Worm (Caenorhabditis elegans) whole organism, young adult: ENCODE results near the gene nas-24.

Experiments used
- B0019.2 ChIP-seq: fragments of 200-800 bp; sonication (Bioruptor generic); conservative IDR thresholded peaks from 2 replicates; pipeline ENCODE4 v1.3.6; 2022; ENCODE audit warnings: missing genetic modification reagents, missing genetic modification characterization, missing compliant biosample characterization
- B0336.3 ChIP-seq: fragments of 200-800 bp; sonication (Bioruptor generic); IDR thresholded peaks from 2 replicates; pipeline ENCODE4 v1.3.6; 2022; ENCODE audit warnings: missing genetic modification characterization, missing compliant biosample characterization
- C06A6.2 ChIP-seq: fragments of 200-800 bp; sonication (Bioruptor generic); conservative IDR thresholded peaks from 2 replicates; pipeline ENCODE4 v1.3.6; 2022; ENCODE audit warnings: missing genetic modification characterization, missing compliant biosample characterization
- D2030.7 ChIP-seq: fragments of 200-800 bp; sonication (Bioruptor generic); IDR thresholded peaks from 2 replicates; pipeline ENCODE4 v1.3.6; 2022; ENCODE audit warnings: missing genetic modification reagents, missing genetic modification characterization, missing compliant biosample characterization
- F37B4.10 ChIP-seq: fragments of 200-800 bp; sonication (Bioruptor generic); IDR thresholded peaks from 2 replicates; pipeline ENCODE4 v1.3.6; 2022; ENCODE audit warnings: missing genetic modification characterization, missing compliant biosample characterization
- K11D2.4 ChIP-seq: fragments of 200-800 bp; sonication (Bioruptor generic); IDR thresholded peaks from 2 replicates; pipeline ENCODE4 v1.3.6; 2022; ENCODE audit warnings: missing genetic modification reagents, missing genetic modification characterization, missing compliant biosample characterization
- K12H6.12 ChIP-seq: fragments of 200-800 bp; sonication (Bioruptor generic); optimal IDR thresholded peaks from 2 replicates; lab custom pipeline; 2018; ENCODE audit warnings: mild to moderate bottlenecking, missing genetic modification characterization, missing compliant biosample characterization
- Y53F4B.3 ChIP-seq: fragments of 200-800 bp; sonication (Bioruptor generic); IDR thresholded peaks from 2 replicates; pipeline ENCODE4 v1.3.6; 2022; ENCODE audit warnings: missing genetic modification reagents, missing genetic modification characterization, missing compliant biosample characterization
- Y56A3A.18 ChIP-seq: fragments of 200-800 bp; sonication (Bioruptor generic); IDR thresholded peaks from 2 replicates; pipeline ENCODE4 v1.3.6; 2022; ENCODE audit warnings: missing genetic modification reagents, missing genetic modification characterization, missing compliant biosample characterization
- ZK185.1 ChIP-seq: sonication (generic microtip); optimal IDR thresholded peaks from 2 replicates; lab custom pipeline; 2016; ENCODE audit warnings: mild to moderate bottlenecking, missing genetic modification characterization, missing compliant biosample characterization; ENCODE audit not compliant: poor library complexity, severe bottlenecking
- attf-5 ChIP-seq: fragments of 200-800 bp; sonication (Bioruptor generic); optimal IDR thresholded peaks from 2 replicates; lab custom pipeline; 2018; ENCODE audit warnings: mild to moderate bottlenecking, missing genetic modification characterization, missing compliant biosample characterization
- attf-6 ChIP-seq: fragments of 200-800 bp; sonication (Bioruptor generic); IDR thresholded peaks from 2 replicates; pipeline ENCODE4 v1.3.6; 2022; ENCODE audit warnings: missing genetic modification reagents, missing genetic modification characterization, missing compliant biosample characterization
- cebp-1 ChIP-seq, 2 experiments: fragments of 200-800 bp in 1 of 2; sonication (Bioruptor generic) in 1 of 2; sonication (generic microtip) in 1 of 2; IDR thresholded peaks in 1 of 2; optimal IDR thresholded peaks in 1 of 2; 2 replicates each; pipeline versions ENCODE4 v1.3.6 to Lab custom; 2017 to 2022; ENCODE audit warnings: missing compliant biosample characterization in 2 of 2, missing genetic modification characterization in 2 of 2, mild to moderate bottlenecking in 1 of 2, missing genetic modification reagents in 1 of 2, moderate library complexity in 1 of 2
- ceh-27 ChIP-seq: fragments of 200-800 bp; sonication (Bioruptor generic); optimal IDR thresholded peaks from 2 replicates; lab custom pipeline; 2018; ENCODE audit warnings: mild to moderate bottlenecking, missing genetic modification characterization, moderate library complexity, missing compliant biosample characterization
- ceh-58 ChIP-seq: fragments of 200-800 bp; sonication (Bioruptor generic); IDR thresholded peaks from 2 replicates; pipeline ENCODE4 v1.3.6; 2022; ENCODE audit warnings: missing genetic modification characterization, missing compliant biosample characterization
- ceh-79 ChIP-seq: sonication (generic microtip); optimal IDR thresholded peaks from 2 replicates; lab custom pipeline; 2017; ENCODE audit warnings: mild to moderate bottlenecking, missing genetic modification characterization, missing compliant biosample characterization
- chd-7 ChIP-seq: sonication (generic microtip); optimal IDR thresholded peaks from 2 replicates; lab custom pipeline; 2016; ENCODE audit warnings: mild to moderate bottlenecking, missing genetic modification characterization, moderate library complexity, missing compliant biosample characterization
- egrh-3 ChIP-seq: fragments of 200-800 bp; sonication (Bioruptor generic); IDR thresholded peaks from 2 replicates; pipeline ENCODE4 v1.3.6; 2022; ENCODE audit warnings: missing genetic modification reagents, missing genetic modification characterization, missing compliant biosample characterization
- ekl-4 ChIP-seq: fragments of 200-800 bp; sonication (Bioruptor generic); IDR thresholded peaks from 2 replicates; pipeline ENCODE4 v1.3.6; 2022; ENCODE audit warnings: missing genetic modification reagents, missing genetic modification characterization, missing compliant biosample characterization
- gei-17 ChIP-seq: fragments of 200-800 bp; sonication (Bioruptor generic); optimal IDR thresholded peaks from 2 replicates; lab custom pipeline; 2018; ENCODE audit warnings: mild to moderate bottlenecking, missing genetic modification characterization, missing compliant biosample characterization
- hmg-1.2 ChIP-seq: fragments of 200-800 bp; sonication (Bioruptor generic); IDR thresholded peaks from 2 replicates; pipeline ENCODE4 v1.3.6; 2022; ENCODE audit warnings: missing genetic modification reagents, missing genetic modification characterization, missing compliant biosample characterization
- lin-26 ChIP-seq: fragments of 200-800 bp; sonication (Bioruptor generic); IDR thresholded peaks from 2 replicates; pipeline ENCODE4 v1.3.6; 2022; ENCODE audit warnings: missing genetic modification reagents, missing genetic modification characterization, missing compliant biosample characterization
- lin-35 ChIP-seq, 3 experiments: fragments of 150-350 bp in 2 of 3; sonication (generic microtip) in 1 of 3; optimal IDR thresholded peaks; 2 replicates each; lab custom pipeline; 2014 to 2018; ENCODE audit warnings: missing biosample characterization in 3 of 3, missing genetic modification characterization in 3 of 3, missing genetic modification reagents in 3 of 3
- lir-1 ChIP-seq: fragments of 200-800 bp; sonication (Bioruptor generic); conservative IDR thresholded peaks from 2 replicates; pipeline ENCODE4 v1.3.6; 2022; ENCODE audit warnings: missing genetic modification reagents, missing genetic modification characterization, missing compliant biosample characterization
- madf-6 ChIP-seq: fragments of 200-800 bp; sonication (Bioruptor generic); IDR thresholded peaks from 2 replicates; pipeline ENCODE4 v1.3.6; 2022; ENCODE audit warnings: missing genetic modification reagents, missing genetic modification characterization, missing compliant biosample characterization
- nfya-2 ChIP-seq: fragments of 200-800 bp; sonication (Bioruptor generic); IDR thresholded peaks from 2 replicates; pipeline ENCODE4 v1.3.6; 2022; ENCODE audit warnings: missing genetic modification reagents, missing genetic modification characterization, missing compliant biosample characterization
- nhr-179 ChIP-seq: sonication (generic microtip); optimal IDR thresholded peaks from 2 replicates; lab custom pipeline; 2016; ENCODE audit warnings: mild to moderate bottlenecking, missing genetic modification characterization, missing compliant biosample characterization
- nhr-80 ChIP-seq: sonication (generic microtip); optimal IDR thresholded peaks from 2 replicates; lab custom pipeline; 2016; ENCODE audit warnings: missing genetic modification characterization, missing compliant biosample characterization
- nhr-90 ChIP-seq: sonication (generic microtip); optimal IDR thresholded peaks from 2 replicates; lab custom pipeline; 2016; ENCODE audit warnings: missing genotype, mild to moderate bottlenecking, missing genetic modification characterization, missing compliant biosample characterization
- rcor-1 ChIP-seq: fragments of 200-800 bp; sonication (Bioruptor generic); IDR thresholded peaks from 2 replicates; pipeline ENCODE4 v1.3.6; 2022; ENCODE audit warnings: missing genetic modification reagents, missing genetic modification characterization, missing compliant biosample characterization
- sdz-38 ChIP-seq: sonication (generic microtip); optimal IDR thresholded peaks from 2 replicates; lab custom pipeline; 2016; ENCODE audit warnings: missing genotype, missing genetic modification characterization, missing compliant biosample characterization
- snpc-1.1 ChIP-seq: sonication (generic microtip); optimal IDR thresholded peaks from 2 replicates; lab custom pipeline; 2017; ENCODE audit warnings: missing genetic modification characterization, mild to moderate bottlenecking, missing compliant biosample characterization, antibody characterized with exemption, moderate library complexity, missing genotype, missing genetic modification reagents; ENCODE audit not compliant: insufficient read depth
- snpc-1.3 ChIP-seq: sonication (generic microtip); optimal IDR thresholded peaks from 2 replicates; lab custom pipeline; 2017; ENCODE audit warnings: missing genetic modification characterization, mild to moderate bottlenecking, missing compliant biosample characterization, antibody characterized with exemption, moderate library complexity, missing genotype, missing genetic modification reagents; ENCODE audit not compliant: insufficient read depth
- unc-62 ChIP-seq: fragments of 150-350 bp; optimal IDR thresholded peaks from 2 replicates; lab custom pipeline; 2014; ENCODE audit warnings: missing biosample characterization, missing genetic modification reagents, missing genetic modification characterization
- zfh-2 ChIP-seq: fragments of 200-800 bp; sonication (Bioruptor generic); conservative IDR thresholded peaks from 2 replicates; pipeline ENCODE4 v1.3.6; 2022; ENCODE audit warnings: missing genetic modification reagents, missing genetic modification characterization, missing compliant biosample characterization
- ztf-18 ChIP-seq: sonication (generic microtip); optimal IDR thresholded peaks from 2 replicates; lab custom pipeline; 2016; ENCODE audit warnings: missing genotype, mild to moderate bottlenecking, missing genetic modification characterization, missing compliant biosample characterization
- ztf-26 ChIP-seq: sonication (generic microtip); optimal IDR thresholded peaks from 2 replicates; lab custom pipeline; 2017; ENCODE audit warnings: missing genetic modification characterization, missing compliant biosample characterization

Gene nas-24

DNA sequence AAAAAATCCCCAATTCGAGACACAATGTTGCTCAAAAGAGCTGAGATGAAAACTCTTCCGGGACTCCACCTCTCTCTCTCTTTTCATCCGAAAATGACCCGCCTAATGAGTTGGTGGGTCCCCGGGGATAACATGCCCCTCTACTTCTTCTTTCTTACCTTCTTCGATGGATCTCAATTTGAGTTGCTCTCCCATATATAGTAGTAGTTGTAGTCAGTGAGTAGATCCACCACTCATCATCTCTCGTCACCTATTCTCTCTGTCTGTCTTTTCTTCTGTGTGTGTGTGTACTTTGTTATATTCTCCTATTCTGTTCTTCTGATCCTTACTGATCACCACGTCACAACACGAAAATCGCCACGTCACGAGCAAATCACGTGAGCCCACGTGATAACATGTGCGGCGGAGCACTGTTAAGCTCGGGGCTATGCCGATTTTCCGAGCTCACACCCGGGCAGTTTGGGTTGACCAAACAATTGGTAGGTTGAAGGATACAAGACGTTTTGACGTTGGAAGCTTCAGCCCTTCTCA, 27.1 kb downstream of the nas-24 start, which contains the start of gene twk-32 (continued):
- 0 out of 2 replicates have a peak, but pooled peaks have one; percentile 15 for TF ChIP-seq K11D2.4
- no peak for TF ChIP-seq sdz-38 (tag; lab: Kevin White, UChicago)
- peak; percentile 23 for TF ChIP-seq ztf-26
- TF ChIP-seq B0336.3 (GFP tag; lab: Robert Waterston, UW) = peak; percentile 58
- 0 out of 2 replicates have a peak, but pooled peaks have one; percentile 3 for TF ChIP-seq madf-6 (GFP tag; lab: Robert Waterston, UW)

ce11 chrV:13799190-13799589, 30.0 kb downstream of the nas-24 start:
- no peak for TF ChIP-seq ztf-26

ce11 chrV:13803902-13804301, 34.7 kb downstream of the nas-24 start, which contains the start of gene swan-2:
Gene swan-2, minus strand, starts transcription at chrV:13804281.
- peak; percentile 46; the same call in 1 of the 2 replicates for TF ChIP-seq egrh-3 (GFP tag; lab: Robert Waterston, UW)
- peak; percentile 11 for TF ChIP-seq attf-5
- no peak for TF ChIP-seq B0019.2 (GFP tag; lab: Robert Waterston, UW)
- peak; percentile 84 for TF ChIP-seq cebp-1 (GFP tag; IDR thresholded peaks at IDR 0.05; lab: Robert Waterston, UW)
- TF ChIP-seq cebp-1 (tag; optimal IDR thresholded peaks at IDR 0.05; lab: Kevin White, UChicago) = peak; percentile 91
- no peak for TF ChIP-seq ceh-79 (tag; lab: Kevin White, UChicago)
- no peak for TF ChIP-seq F37B4.10
- TF ChIP-seq zfh-2 = peak; percentile 83

- TF ChIP-seq C06A6.2 (GFP tag; lab: Robert Waterston, UW) (no peak), ekl-4 (GFP tag; lab: Robert Waterston, UW) (0 out of 2 replicates have a peak, but pooled peaks have one; percentile 29)
- TF ChIP-seq, all 124 proteins: peak for 1
Measured at ce11 chrV:13807232-13807631, 38.0 kb downstream of the nas-24 start, which contains the start of gene swan-1. Gene swan-1, minus strand, starts transcription at chrV:13807237.

DNA sequence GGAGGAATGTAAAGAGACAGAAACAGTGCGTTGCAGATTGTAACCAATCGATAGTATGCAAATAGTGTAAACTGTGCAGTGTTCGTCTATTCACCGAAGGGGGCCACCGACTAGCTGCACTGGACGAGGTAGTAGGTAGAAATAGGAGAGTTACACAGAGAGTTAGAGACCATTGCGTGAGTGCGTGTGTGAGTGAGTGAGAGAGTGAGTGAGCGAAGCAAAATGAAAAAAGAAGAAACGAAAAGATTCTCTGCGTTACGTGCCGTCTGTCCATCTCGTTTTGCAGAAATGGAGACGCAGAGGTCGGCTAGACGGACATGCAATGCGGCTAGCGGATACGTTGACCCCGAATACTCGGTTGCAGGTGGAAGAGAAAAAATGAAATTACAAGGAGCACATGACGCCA, 39.3 kb downstream of the nas-24 start:
- TF ChIP-seq lir-1 (GFP tag; lab: Robert Waterston, UW) (0 out of 2 replicates have a peak, but pooled peaks have one; percentile 49), rcor-1 (GFP tag; lab: Robert Waterston, UW) (peak; percentile 57; the same call in 1 of the 2 replicates), ceh-58 (GFP tag; lab: Robert Waterston, UW) (no peak), D2030.7 (no peak), ztf-18 (tag; lab: Kevin White, UChicago) (peak; percentile 60), Y56A3A.18 (GFP tag; lab: Robert Waterston, UW) (0 out of 2 replicates have a peak, but pooled peaks have one; percentile 44), nhr-90 (tag; lab: Kevin White, UChicago) (no peak), K12H6.12 (tag; lab: Kevin White, UChicago) (peak; percentile 78), chd-7 (tag; lab: Kevin White, UChicago) (peak; percentile 31), attf-5 (peak; percentile 77), ceh-27 (peak; percentile 27), ztf-26 (no peak), lin-35 (GFP tag; optimal IDR thresholded peaks at IDR 0.05; lab: Kevin White, UChicago) (peak in 1 of 3 experiments; percentile 28), Y53F4B.3 (GFP tag; lab: Robert Waterston, UW) (no peak), nhr-80 (tag; lab: Kevin White, UChicago) (peak; percentile 67), nfya-2 (GFP tag; lab: Robert Waterston, UW) (no peak), gei-17 (GFP tag; lab: Kevin White, UChicago) (peak; percentile 22), nhr-179 (tag; lab: Kevin White, UChicago) (no peak), hmg-1.2 (GFP tag; lab: Robert Waterston, UW) (peak; percentile 74; the same call in 1 of the 2 replicates), ZK185.1 (tag; lab: Kevin White, UChicago) (no peak), attf-6 (GFP tag; lab: Robert Waterston, UW) (no peak), unc-62 (GFP tag; lab: Kevin White, UChicago) (no peak), snpc-1.1 (tag; lab: Kevin White, UChicago) (no peak), egrh-3 (GFP tag; lab: Robert Waterston, UW) (no peak), snpc-1.3 (tag; lab: Kevin White, UChicago) (no peak), lin-26 (GFP tag; lab: Robert Waterston, UW) (no peak)
